Worm (Caenorhabditis elegans) whole organism, mixed stage, embryonic: ENCODE data around the gene adss-1.

Experiments
- ceh-39 ChIP-seq: fragments of 150-350 bp; optimal IDR thresholded peaks from 2 replicates; lab custom pipeline; 2014; ENCODE audit warnings: missing biosample characterization, missing genetic modification characterization
- drap-1 ChIP-seq: fragments of 200-800 bp; sonication (Bioruptor generic); optimal IDR thresholded peaks from 3 replicates; lab custom pipeline; 2018; ENCODE audit warnings: mild to moderate bottlenecking, missing genetic modification characterization, missing compliant biosample characterization
- hlh-1 ChIP-seq: fragments of 150-350 bp; optimal IDR thresholded peaks from 2 replicates; lab custom pipeline; 2014; ENCODE audit warnings: missing biosample characterization, missing genetic modification reagents, missing genetic modification characterization
- lin-13 ChIP-seq: fragments of 150-350 bp; optimal IDR thresholded peaks from 2 replicates; lab custom pipeline; 2014; ENCODE audit warnings: missing biosample characterization, missing genetic modification characterization
- nhr-12 ChIP-seq: fragments of 150-350 bp; optimal IDR thresholded peaks from 2 replicates; lab custom pipeline; 2014; ENCODE audit warnings: missing biosample characterization, missing genetic modification characterization
- nhr-237 ChIP-seq: fragments of 150-350 bp; optimal IDR thresholded peaks from 2 replicates; lab custom pipeline; 2014; ENCODE audit warnings: missing biosample characterization, missing genetic modification characterization
- nhr-76 ChIP-seq: sonication (generic microtip); optimal IDR thresholded peaks from 2 replicates; lab custom pipeline; 2017; ENCODE audit warnings: missing biosample characterization, missing genetic modification characterization
- snpc-4 ChIP-seq: fragments of 150-350 bp; optimal IDR thresholded peaks from 2 replicates; lab custom pipeline; 2014; ENCODE audit warnings: missing biosample characterization, missing genetic modification characterization
- unc-120 ChIP-seq: sonication (generic microtip); optimal IDR thresholded peaks from 2 replicates; lab custom pipeline; 2017; ENCODE audit warnings: missing genetic modification characterization, missing compliant biosample characterization; ENCODE audit not compliant: poor library complexity, severe bottlenecking
- unc-62 ChIP-seq: fragments of 150-350 bp; optimal IDR thresholded peaks from 2 replicates; lab custom pipeline; 2014; ENCODE audit warnings: missing biosample characterization, missing genetic modification reagents, missing genetic modification characterization
- zip-8 ChIP-seq: fragments of 150-350 bp; optimal IDR thresholded peaks from 2 replicates; lab custom pipeline; 2014; ENCODE audit warnings: missing biosample characterization, missing genetic modification characterization
- ztf-11 ChIP-seq: fragments of 150-350 bp; optimal IDR thresholded peaks from 2 replicates; lab custom pipeline; 2014; ENCODE audit warnings: missing biosample characterization, missing genetic modification characterization

DNA sequence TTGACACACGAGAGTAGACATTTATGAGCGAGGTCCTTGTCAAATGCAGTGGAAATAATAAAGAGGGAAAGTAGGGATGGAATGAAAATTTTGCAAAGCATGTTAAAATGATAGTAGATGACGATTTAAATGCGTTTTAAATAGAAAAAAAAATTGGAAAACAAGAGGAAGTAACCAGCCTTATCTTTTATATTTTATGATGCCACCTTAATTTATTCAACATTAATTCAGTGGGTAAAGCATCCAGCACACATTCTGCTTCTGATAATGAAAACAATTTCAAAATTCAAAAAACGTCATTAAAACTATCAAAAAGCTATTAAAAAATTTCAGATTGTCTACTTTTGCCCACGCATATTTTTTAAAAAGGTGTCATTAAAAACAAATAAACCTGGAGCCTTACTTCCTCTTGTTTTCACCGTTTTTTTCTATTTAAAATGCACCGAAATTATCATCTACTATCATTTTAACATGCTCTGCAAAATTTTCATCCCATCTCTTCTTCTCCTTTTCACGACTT is 37.8 kb downstream of the adss-1 start, which contains the start of the genes Y60C6A.2 and Y60C6A.3:
- TF ChIP-seq ztf-11 (tag; lab: Kevin White, UChicago) (no peak), nhr-12 (tag; lab: Kevin White, UChicago) (no peak), lin-13 (no peak), ceh-39 (no peak), nhr-76 (tag; lab: Kevin White, UChicago) (no peak), nhr-237 (tag; lab: Kevin White, UChicago) (no peak), unc-62 (no peak), zip-8 (tag; lab: Kevin White, UChicago) (no peak), unc-120 (tag; lab: Kevin White, UChicago) (no peak), drap-1 (GFP tag; lab: Kevin White, UChicago) (no peak), snpc-4 (tag; lab: Kevin White, UChicago) (no peak), hlh-1 (no peak)
